Worm (Caenorhabditis elegans) whole organism, mixed stage, embryonic: Measurements from ENCODE around the gene nas-20.
A peak's percentile ranks its signal among the peaks of the same experiment; 100 is the strongest.

Experiments
- M03D4.4 ChIP-seq: sonication (generic microtip); optimal IDR thresholded peaks from 2 replicates; lab custom pipeline; 2017; ENCODE audit warnings: mild to moderate bottlenecking, missing genetic modification characterization, missing compliant biosample characterization
- bed-3 ChIP-seq: fragments of 200-800 bp; sonication (Bioruptor generic); optimal IDR thresholded peaks from 3 replicates; lab custom pipeline; 2018; ENCODE audit warnings: mild to moderate bottlenecking, missing genetic modification characterization, moderate library complexity, missing compliant biosample characterization
- blmp-1 ChIP-seq: fragments of 150-350 bp; optimal IDR thresholded peaks from 2 replicates; lab custom pipeline; 2014; ENCODE audit warnings: missing biosample characterization, missing genetic modification characterization
- ceh-39 ChIP-seq: fragments of 150-350 bp; optimal IDR thresholded peaks from 2 replicates; lab custom pipeline; 2014; ENCODE audit warnings: missing biosample characterization, missing genetic modification characterization
- ceh-43 ChIP-seq: fragments of 200-800 bp; sonication (Bioruptor generic); optimal IDR thresholded peaks from 2 replicates; lab custom pipeline; 2018; ENCODE audit warnings: mild to moderate bottlenecking, missing genetic modification characterization, moderate library complexity, missing compliant biosample characterization
- ces-1 ChIP-seq: fragments of 150-350 bp; optimal IDR thresholded peaks from 2 replicates; lab custom pipeline; 2014; ENCODE audit warnings: missing biosample characterization, missing genetic modification reagents, missing genetic modification characterization
- hlh-1 ChIP-seq: fragments of 150-350 bp; optimal IDR thresholded peaks from 2 replicates; lab custom pipeline; 2014; ENCODE audit warnings: missing biosample characterization, missing genetic modification reagents, missing genetic modification characterization
- lin-13 ChIP-seq: fragments of 150-350 bp; optimal IDR thresholded peaks from 2 replicates; lab custom pipeline; 2014; ENCODE audit warnings: missing biosample characterization, missing genetic modification characterization
- lin-32 ChIP-seq: fragments of 200-800 bp; sonication (Bioruptor generic); optimal IDR thresholded peaks from 2 replicates; lab custom pipeline; 2018; ENCODE audit warnings: mild to moderate bottlenecking, missing genetic modification characterization, missing compliant biosample characterization
- lsy-2 ChIP-seq: fragments of 150-350 bp; optimal IDR thresholded peaks from 2 replicates; lab custom pipeline; 2014; ENCODE audit warnings: missing biosample characterization, missing genetic modification characterization
- nhr-28 ChIP-seq: fragments of 150-350 bp; optimal IDR thresholded peaks from 2 replicates; lab custom pipeline; 2014; ENCODE audit warnings: missing biosample characterization, missing genetic modification characterization
- pha-4 ChIP-seq: fragments of 150-350 bp; optimal IDR thresholded peaks from 2 replicates; lab custom pipeline; 2018; ENCODE audit warnings: missing biosample characterization, missing genetic modification reagents, missing genetic modification characterization
- unc-62 ChIP-seq: fragments of 150-350 bp; optimal IDR thresholded peaks from 2 replicates; lab custom pipeline; 2014; ENCODE audit warnings: missing biosample characterization, missing genetic modification reagents, missing genetic modification characterization
- zip-8 ChIP-seq: fragments of 150-350 bp; optimal IDR thresholded peaks from 2 replicates; lab custom pipeline; 2014; ENCODE audit warnings: missing biosample characterization, missing genetic modification characterization

Gene nas-20

ce11 chrV:11430823-11431222, 41.3 kb downstream of the nas-20 start:
- TF ChIP-seq ceh-39 (tag; lab: Kevin White, UChicago) (no peak), pha-4 (no peak), M03D4.4 (tag; lab: Kevin White, UChicago) (no peak)

ce11 chrV:11428728-11429127, 43.4 kb downstream of the nas-20 start:
- peak; percentile 87 for TF ChIP-seq ces-1 (GFP tag; lab: Kevin White, UChicago)
- TF ChIP-seq hlh-1 = no peak

- no peak for TF ChIP-seq hlh-1
- no peak for TF ChIP-seq lin-13 (tag; lab: Kevin White, UChicago)
- no peak for TF ChIP-seq ceh-43 (GFP tag; lab: Kevin White, UChicago)
- no peak for TF ChIP-seq lsy-2
- no peak for TF ChIP-seq zip-8
Observed at ce11 chrV:11424565-11424964, 47.5 kb downstream of the nas-20 start, which contains the start of gene T26H10.2. Gene T26H10.2, minus strand, starts transcription at chrV:11424665.

ce11 chrV:11421605-11422004, 50.5 kb downstream of the nas-20 start, which contains the start of gene des-2:
Gene des-2, minus strand, starts transcription at chrV:11421705.
- TF ChIP-seq lin-32 (GFP tag; lab: Kevin White, UChicago) (no peak), blmp-1 (tag; lab: Kevin White, UChicago) (no peak), unc-62 (no peak), bed-3 (GFP tag; lab: Kevin White, UChicago) (no peak), nhr-28 (no peak)
- TF ChIP-seq, all 35 proteins: peak for 0
